Worm (Caenorhabditis elegans) whole organism, young adult: ENCODE data around the gene H38K22.6.

Experiments used
- C17E4.6 ChIP-seq: fragments of 200-800 bp; sonication (Bioruptor generic); IDR thresholded peaks from 2 replicates; pipeline ENCODE4 v1.3.6; 2022; ENCODE audit warnings: missing genetic modification reagents, missing genetic modification characterization, missing compliant biosample characterization
- F10E7.11 ChIP-seq: sonication (generic microtip); optimal IDR thresholded peaks from 2 replicates; lab custom pipeline; 2017; ENCODE audit warnings: mild to moderate bottlenecking, missing genetic modification characterization, moderate library complexity, missing compliant biosample characterization
- F33H1.4 ChIP-seq: fragments of 200-800 bp; sonication (Bioruptor generic); IDR thresholded peaks from 2 replicates; pipeline ENCODE4 v1.3.6; 2022; ENCODE audit warnings: missing genetic modification reagents, missing genetic modification characterization, missing compliant biosample characterization
- F37B4.10 ChIP-seq: fragments of 200-800 bp; sonication (Bioruptor generic); IDR thresholded peaks from 2 replicates; pipeline ENCODE4 v1.3.6; 2022; ENCODE audit warnings: missing genetic modification characterization, missing compliant biosample characterization
- F55B11.4 ChIP-seq: sonication (generic microtip); optimal IDR thresholded peaks from 2 replicates; lab custom pipeline; 2016; ENCODE audit warnings: missing compliant biosample characterization, missing genetic modification characterization, borderline replicate concordance; ENCODE audit not compliant: insufficient read depth
- F57A8.1 ChIP-seq: fragments of 200-800 bp; sonication (Bioruptor generic); optimal IDR thresholded peaks from 2 replicates; lab custom pipeline; 2018; ENCODE audit warnings: mild to moderate bottlenecking, missing genetic modification characterization, moderate library complexity, missing compliant biosample characterization
- T26A5.8 ChIP-seq: sonication (generic microtip); optimal IDR thresholded peaks from 2 replicates; lab custom pipeline; 2016; ENCODE audit warnings: missing genetic modification characterization, missing compliant biosample characterization
- Y53F4B.3 ChIP-seq: fragments of 200-800 bp; sonication (Bioruptor generic); IDR thresholded peaks from 2 replicates; pipeline ENCODE4 v1.3.6; 2022; ENCODE audit warnings: missing genetic modification reagents, missing genetic modification characterization, missing compliant biosample characterization
- Y95B8A.8 ChIP-seq: fragments of 200-800 bp; sonication (Bioruptor generic); IDR thresholded peaks from 2 replicates; pipeline ENCODE4 v1.3.6; 2022; ENCODE audit warnings: missing genetic modification reagents, missing genetic modification characterization, missing compliant biosample characterization
- aptf-2 ChIP-seq: fragments of 200-800 bp; sonication (Bioruptor generic); conservative IDR thresholded peaks from 2 replicates; pipeline ENCODE4 v1.3.6; 2022; ENCODE audit warnings: missing genetic modification reagents, missing genetic modification characterization, missing compliant biosample characterization
- chd-7 ChIP-seq: sonication (generic microtip); optimal IDR thresholded peaks from 2 replicates; lab custom pipeline; 2016; ENCODE audit warnings: mild to moderate bottlenecking, missing genetic modification characterization, moderate library complexity, missing compliant biosample characterization
- dpff-1 ChIP-seq: sonication (generic microtip); optimal IDR thresholded peaks from 2 replicates; lab custom pipeline; 2017; ENCODE audit warnings: mild to moderate bottlenecking, missing genetic modification characterization, missing compliant biosample characterization
- efl-1 ChIP-seq: fragments of 150-350 bp; optimal IDR thresholded peaks from 2 replicates; lab custom pipeline; 2014; ENCODE audit warnings: missing biosample characterization, missing genetic modification reagents, missing genetic modification characterization
- egl-18 ChIP-seq: fragments of 200-800 bp; sonication (Bioruptor generic); IDR thresholded peaks from 2 replicates; pipeline ENCODE4 v1.3.6; 2022; ENCODE audit warnings: missing genetic modification reagents, missing genetic modification characterization, missing compliant biosample characterization
- egrh-3 ChIP-seq: fragments of 200-800 bp; sonication (Bioruptor generic); IDR thresholded peaks from 2 replicates; pipeline ENCODE4 v1.3.6; 2022; ENCODE audit warnings: missing genetic modification reagents, missing genetic modification characterization, missing compliant biosample characterization
- ekl-4 ChIP-seq: fragments of 200-800 bp; sonication (Bioruptor generic); IDR thresholded peaks from 2 replicates; pipeline ENCODE4 v1.3.6; 2022; ENCODE audit warnings: missing genetic modification reagents, missing genetic modification characterization, missing compliant biosample characterization
- gei-17 ChIP-seq: fragments of 200-800 bp; sonication (Bioruptor generic); optimal IDR thresholded peaks from 2 replicates; lab custom pipeline; 2018; ENCODE audit warnings: mild to moderate bottlenecking, missing genetic modification characterization, missing compliant biosample characterization
- him-1 ChIP-seq: sonication (generic microtip); optimal IDR thresholded peaks from 2 replicates; lab custom pipeline; 2016; ENCODE audit warnings: missing genotype, missing genetic modification reagents, missing genetic modification characterization, missing compliant biosample characterization
- hlh-26 ChIP-seq: fragments of 200-800 bp; sonication (Bioruptor generic); conservative IDR thresholded peaks from 2 replicates; pipeline ENCODE4 v1.3.6; 2022; ENCODE audit warnings: missing genetic modification reagents, missing genetic modification characterization, missing compliant biosample characterization
- let-526 ChIP-seq: fragments of 200-800 bp; sonication (Bioruptor generic); IDR thresholded peaks from 2 replicates; pipeline ENCODE4 v1.3.6; 2022; ENCODE audit warnings: missing genetic modification reagents, missing genetic modification characterization, missing compliant biosample characterization
- let-607 ChIP-seq, 2 experiments: fragments of 200-800 bp in 1 of 2; sonication (Bioruptor generic) in 1 of 2; sonication (generic microtip) in 1 of 2; optimal IDR thresholded peaks; 2 replicates each; lab custom pipeline; 2016 to 2018; ENCODE audit warnings: mild to moderate bottlenecking in 2 of 2, missing compliant biosample characterization in 2 of 2, missing genetic modification characterization in 2 of 2, moderate library complexity in 2 of 2, missing genotype in 1 of 2
- lin-54 ChIP-seq: fragments of 200-800 bp; sonication (Bioruptor generic); optimal IDR thresholded peaks from 2 replicates; lab custom pipeline; 2018; ENCODE audit warnings: mild to moderate bottlenecking, missing genetic modification characterization, missing compliant biosample characterization
- madf-8 ChIP-seq: fragments of 200-800 bp; sonication (Bioruptor generic); conservative IDR thresholded peaks from 2 replicates; pipeline ENCODE4 v1.3.6; 2022; ENCODE audit warnings: missing genetic modification reagents, missing genetic modification characterization, missing compliant biosample characterization
- mcd-1 ChIP-seq: fragments of 200-800 bp; sonication (Bioruptor generic); IDR thresholded peaks from 2 replicates; pipeline ENCODE4 v1.3.6; 2022; ENCODE audit warnings: missing genetic modification reagents, missing genetic modification characterization, missing compliant biosample characterization
- nfyb-1 ChIP-seq: fragments of 200-800 bp; sonication (Bioruptor generic); IDR thresholded peaks from 2 replicates; pipeline ENCODE4 v1.3.6; 2022; ENCODE audit warnings: missing genetic modification reagents, missing genetic modification characterization, missing compliant biosample characterization
- nhr-80 ChIP-seq: sonication (generic microtip); optimal IDR thresholded peaks from 2 replicates; lab custom pipeline; 2016; ENCODE audit warnings: missing genetic modification characterization, missing compliant biosample characterization
- rec-8 ChIP-seq, 2 experiments: sonication (generic microtip); optimal IDR thresholded peaks; 2 replicates each; lab custom pipeline; 2016; ENCODE audit warnings: mild to moderate bottlenecking in 2 of 2, missing genetic modification characterization in 2 of 2, missing genetic modification reagents in 2 of 2, missing genotype in 2 of 2, missing biosample characterization in 1 of 2, missing compliant biosample characterization in 1 of 2, moderate library complexity in 1 of 2
- rpc-1 ChIP-seq, 2 experiments: fragments of 150-350 bp in 1 of 2; sonication (generic microtip) in 1 of 2; optimal IDR thresholded peaks; 2 replicates each; lab custom pipeline; 2014 to 2018; ENCODE audit warnings: missing biosample characterization in 1 of 2, missing genetic modification characterization in 1 of 2, missing genetic modification reagents in 1 of 2, missing genotype in 1 of 2
- sdz-38 ChIP-seq: sonication (generic microtip); optimal IDR thresholded peaks from 2 replicates; lab custom pipeline; 2016; ENCODE audit warnings: missing genotype, missing genetic modification characterization, missing compliant biosample characterization
- snpc-1.1 ChIP-seq: sonication (generic microtip); optimal IDR thresholded peaks from 2 replicates; lab custom pipeline; 2017; ENCODE audit warnings: missing genetic modification characterization, mild to moderate bottlenecking, missing compliant biosample characterization, antibody characterized with exemption, moderate library complexity, missing genotype, missing genetic modification reagents; ENCODE audit not compliant: insufficient read depth
- somi-1 ChIP-seq: fragments of 200-800 bp; sonication (Bioruptor generic); optimal IDR thresholded peaks from 2 replicates; lab custom pipeline; 2018; ENCODE audit warnings: mild to moderate bottlenecking, missing genetic modification characterization, missing compliant biosample characterization
- tbx-9 ChIP-seq: sonication (generic microtip); optimal IDR thresholded peaks from 2 replicates; lab custom pipeline; 2016; ENCODE audit warnings: borderline replicate concordance, missing genetic modification characterization, inconsistent platforms, missing compliant biosample characterization
- xnd-1 ChIP-seq: sonication (generic microtip); optimal IDR thresholded peaks from 2 replicates; lab custom pipeline; 2016; ENCODE audit warnings: missing genotype, missing genetic modification reagents, missing genetic modification characterization, missing compliant biosample characterization
- zfh-2 ChIP-seq: fragments of 200-800 bp; sonication (Bioruptor generic); conservative IDR thresholded peaks from 2 replicates; pipeline ENCODE4 v1.3.6; 2022; ENCODE audit warnings: missing genetic modification reagents, missing genetic modification characterization, missing compliant biosample characterization
- zim-3 ChIP-seq: sonication (generic microtip); optimal IDR thresholded peaks from 2 replicates; lab custom pipeline; 2017; ENCODE audit warnings: mild to moderate bottlenecking, missing genetic modification characterization, moderate library complexity, missing compliant biosample characterization
- ztf-26 ChIP-seq: sonication (generic microtip); optimal IDR thresholded peaks from 2 replicates; lab custom pipeline; 2017; ENCODE audit warnings: missing genetic modification characterization, missing compliant biosample characterization
- ztf-6 ChIP-seq: fragments of 200-800 bp; sonication (Bioruptor generic); IDR thresholded peaks from 2 replicates; pipeline ENCODE4 v1.3.6; 2022; ENCODE audit warnings: missing genetic modification reagents, missing genetic modification characterization, missing compliant biosample characterization

H38K22.6 gene

ce11 chrIII:4356384-4356783 is 36.2 kb downstream of the H38K22.6 start, which contains the start of gene mnp-1 (continued):
- TF ChIP-seq F33H1.4 (no peak), mcd-1 (GFP tag; lab: Robert Waterston, UW) (no peak), madf-8 (GFP tag; lab: Robert Waterston, UW) (no peak), ztf-26 (tag; lab: Kevin White, UChicago) (no peak)

DNA sequence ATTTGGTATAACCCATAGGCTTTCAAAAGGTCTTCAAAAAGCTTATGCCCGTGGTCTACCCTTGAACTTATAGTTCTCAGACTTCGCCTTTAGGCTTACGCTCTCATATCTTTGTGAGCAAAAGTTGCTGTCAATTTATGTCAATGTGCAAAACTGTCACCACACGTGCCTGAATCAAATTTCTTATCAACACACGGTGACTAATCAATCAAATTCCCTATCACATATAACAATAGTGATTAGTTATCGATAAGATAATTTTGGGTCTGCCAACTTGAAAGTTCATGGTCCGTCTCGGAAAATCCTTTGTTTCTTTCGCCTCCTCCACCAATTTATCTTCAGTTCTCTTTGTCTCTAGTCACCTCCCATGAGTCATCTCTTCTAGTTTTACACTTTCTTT is 37.2 kb downstream of the H38K22.6 start:
- TF ChIP-seq T26A5.8 (tag; lab: Kevin White, UChicago) (no peak), snpc-1.1 (tag; lab: Kevin White, UChicago) (no peak), dpff-1 (no peak), nhr-80 (tag; lab: Kevin White, UChicago) (peak; percentile 34), egrh-3 (no peak), chd-7 (tag; lab: Kevin White, UChicago) (no peak)

DNA sequence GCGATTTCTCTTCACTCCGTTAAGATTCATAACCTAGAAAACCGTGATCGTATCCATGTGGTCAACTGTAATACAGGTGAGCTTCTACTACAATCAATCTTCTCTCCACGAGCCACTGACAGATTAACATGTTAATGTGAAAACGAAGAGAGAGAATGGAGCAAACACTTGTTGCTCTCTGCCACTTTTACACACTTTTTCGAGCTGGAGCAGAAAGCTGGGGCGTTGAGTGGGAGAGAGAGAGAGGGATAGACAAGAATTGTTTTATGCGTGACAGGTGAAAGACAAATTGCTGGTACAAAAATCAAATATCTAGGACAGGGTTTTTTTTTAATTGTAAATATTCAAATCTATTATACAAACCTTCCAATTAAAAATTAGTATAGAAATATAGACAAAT is 38.1 kb downstream of the H38K22.6 start:
- TF ChIP-seq F10E7.11 (tag; lab: Kevin White, UChicago) = no peak
- TF ChIP-seq xnd-1 (tag; lab: Kevin White, UChicago) = no peak
- no peak for TF ChIP-seq F37B4.10 (GFP tag; lab: Robert Waterston, UW)
- no peak for TF ChIP-seq let-526 (GFP tag; lab: Robert Waterston, UW)
- TF ChIP-seq ztf-6 (GFP tag; lab: Robert Waterston, UW) = no peak
- no peak for TF ChIP-seq nfyb-1

ce11 chrIII:4359208-4359607 is 39.0 kb downstream of the H38K22.6 start:
- TF ChIP-seq sdz-38 (tag; lab: Kevin White, UChicago) = no peak
- no peak for TF ChIP-seq rpc-1 (optimal IDR thresholded peaks at IDR 0.05; lab: Kevin White, UChicago)
- TF ChIP-seq rpc-1 (tag; optimal IDR thresholded peaks at IDR 0.05; lab: Kevin White, UChicago) = no peak
- no peak for TF ChIP-seq F33H1.4
- no peak for TF ChIP-seq F57A8.1 (GFP tag; lab: Kevin White, UChicago)
- no peak for TF ChIP-seq somi-1 (GFP tag; lab: Kevin White, UChicago)
- no peak for TF ChIP-seq chd-7 (tag; lab: Kevin White, UChicago)
- no peak for TF ChIP-seq ztf-6 (GFP tag; lab: Robert Waterston, UW)
- TF ChIP-seq hlh-26 (GFP tag; lab: Robert Waterston, UW) = no peak
- TF ChIP-seq rec-8 (tag; optimal IDR thresholded peaks at IDR 0.05; lab: Kevin White, UChicago) = no peak
- no peak for TF ChIP-seq Y53F4B.3 (GFP tag; lab: Robert Waterston, UW)
- no peak for TF ChIP-seq zim-3
- TF ChIP-seq F55B11.4 (tag; lab: Kevin White, UChicago) = no peak
- TF ChIP-seq Y95B8A.8 (GFP tag; lab: Robert Waterston, UW) = no peak
- TF ChIP-seq tbx-9 (tag; lab: Kevin White, UChicago) = no peak
- TF ChIP-seq efl-1 (GFP tag; lab: Kevin White, UChicago) = no peak
- TF ChIP-seq him-1 (tag; lab: Kevin White, UChicago) = no peak
- no peak for TF ChIP-seq aptf-2
- no peak for TF ChIP-seq lin-54 (GFP tag; lab: Kevin White, UChicago)
- TF ChIP-seq gei-17 = no peak

DNA sequence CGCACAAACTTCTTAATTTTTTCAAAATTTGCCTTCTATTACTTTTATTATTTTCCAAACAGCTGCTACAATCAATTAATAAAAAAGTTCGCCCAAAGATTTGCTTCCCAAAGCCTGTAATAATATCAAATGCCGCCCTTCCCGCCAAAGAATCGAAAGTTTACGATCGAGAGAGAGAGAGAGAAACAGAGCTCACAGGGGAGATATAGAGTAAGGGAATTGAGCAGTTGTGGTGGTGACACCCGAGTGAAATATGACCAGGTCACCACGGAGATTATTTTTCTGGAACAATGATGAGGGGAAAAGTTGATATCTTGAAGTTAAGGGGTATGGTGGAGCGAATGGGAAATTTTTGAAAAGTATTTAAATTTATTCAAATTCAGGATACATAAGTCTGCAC is 39.7 kb downstream of the H38K22.6 start:
- TF ChIP-seq Y95B8A.8 (GFP tag; lab: Robert Waterston, UW) = no peak
- TF ChIP-seq let-607 (tag; optimal IDR thresholded peaks at IDR 0.05; lab: Kevin White, UChicago) = no peak
- no peak for TF ChIP-seq nfyb-1
- TF ChIP-seq egl-18 (GFP tag; lab: Robert Waterston, UW) = no peak
- no peak for TF ChIP-seq ekl-4
- TF ChIP-seq zfh-2 (GFP tag; lab: Robert Waterston, UW) = no peak
- TF ChIP-seq C17E4.6 (GFP tag; lab: Robert Waterston, UW) = no peak
- TF ChIP-seq, all 124 proteins: peak for 0
